Fruit fly (Drosophila melanogaster) whole organism: ENCODE results near the gene CG12661.

Experiments
- CG8478 ChIP-seq: fragments of >200 bp; optimal IDR thresholded peaks from 2 replicates; lab custom pipeline; 2018; ENCODE audit warnings: inconsistent platforms
- Dll ChIP-seq: fragments of >200 bp; optimal IDR thresholded peaks from 2 replicates; lab custom pipeline; 2017
- pan ChIP-seq: fragments of >200 bp; optimal IDR thresholded peaks from 2 replicates; lab custom pipeline; 2017
- psq ChIP-seq: fragments of >200 bp; optimal IDR thresholded peaks from 2 replicates; lab custom pipeline; 2017

DNA sequence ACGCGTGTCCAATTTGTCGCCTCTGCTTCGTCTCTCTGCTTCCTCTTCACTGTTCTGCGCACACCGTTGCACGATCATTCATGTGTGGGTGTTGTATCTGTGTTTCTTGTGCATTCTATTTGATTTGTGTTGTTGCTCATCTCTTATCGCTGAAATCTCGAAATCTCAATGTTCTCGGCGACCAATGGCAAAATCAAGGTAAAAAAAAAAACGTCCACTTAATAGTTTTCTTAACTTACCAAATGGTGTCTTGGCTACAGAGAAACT is 16.0 kb downstream of the CG12661 start:
- TF ChIP-seq pan (lab: Kevin White, UChicago): no peak
- no peak for TF ChIP-seq psq (lab: Kevin White, UChicago)
- TF ChIP-seq Dll (lab: Kevin White, UChicago): no peak
- TF ChIP-seq CG8478: no peak
